Worm (Caenorhabditis elegans) whole organism, early embryonic: ENCODE measurements around the gene spp-27.

Experiments
- aly-1 ChIP-seq: sonication (generic microtip); optimal IDR thresholded peaks from 2 replicates; lab custom pipeline; 2016; ENCODE audit warnings: missing genetic modification characterization, missing compliant biosample characterization
- ama-1 ChIP-seq: fragments of 150-350 bp; optimal IDR thresholded peaks from 2 replicates; lab custom pipeline; 2014
- ceh-36 ChIP-seq: sonication (generic microtip); optimal IDR thresholded peaks from 2 replicates; lab custom pipeline; 2016; ENCODE audit warnings: missing genetic modification characterization, inconsistent platforms, missing compliant biosample characterization
- ets-7 ChIP-seq: sonication (generic microtip); optimal IDR thresholded peaks from 2 replicates; lab custom pipeline; 2016; ENCODE audit warnings: missing genotype, missing genetic modification characterization, missing compliant biosample characterization
- flt-1 ChIP-seq: fragments of 200-800 bp; sonication (Bioruptor generic); IDR thresholded peaks from 2 replicates; pipeline ENCODE4 v1.3.6; 2022; ENCODE audit warnings: missing genetic modification characterization, missing compliant biosample characterization
- hmbx-1 ChIP-seq: sonication (generic microtip); optimal IDR thresholded peaks from 2 replicates; lab custom pipeline; 2016; ENCODE audit warnings: mild to moderate bottlenecking, missing genetic modification characterization, missing compliant biosample characterization
- hmg-4 ChIP-seq: fragments of 200-800 bp; sonication (Bioruptor generic); optimal IDR thresholded peaks from 2 replicates; lab custom pipeline; 2018; ENCODE audit warnings: mild to moderate bottlenecking, missing genetic modification characterization, missing compliant biosample characterization
- hnd-1 ChIP-seq: sonication (generic microtip); optimal IDR thresholded peaks from 2 replicates; lab custom pipeline; 2016; ENCODE audit warnings: missing genetic modification characterization, missing compliant biosample characterization
- sea-1 ChIP-seq: fragments of 200-800 bp; sonication (Bioruptor generic); conservative IDR thresholded peaks from 2 replicates; pipeline ENCODE4 v1.3.6; 2022; ENCODE audit warnings: missing genetic modification characterization, missing compliant biosample characterization
- tbx-11 ChIP-seq: fragments of 200-800 bp; sonication (Bioruptor generic); IDR thresholded peaks from 2 replicates; pipeline ENCODE4 v1.3.6; 2022; ENCODE audit warnings: missing genetic modification characterization, missing compliant biosample characterization
- tbx-37 ChIP-seq: fragments of 200-800 bp; sonication (Bioruptor generic); conservative IDR thresholded peaks from 2 replicates; pipeline ENCODE4 v1.3.6; 2022; ENCODE audit warnings: missing genetic modification reagents, missing genetic modification characterization, missing compliant biosample characterization
- tra-4 ChIP-seq: sonication (generic microtip); optimal IDR thresholded peaks from 2 replicates; lab custom pipeline; 2017; ENCODE audit warnings: missing genetic modification characterization, missing compliant biosample characterization

- TF ChIP-seq ama-1 (lab: Kevin White, UChicago) = no peak
- TF ChIP-seq hnd-1 = no peak
- no peak for TF ChIP-seq hmbx-1
- TF ChIP-seq aly-1 (tag; lab: Kevin White, UChicago) = no peak
- TF ChIP-seq ets-7 (tag; lab: Kevin White, UChicago) = no peak
- TF ChIP-seq ceh-36 (tag; lab: Kevin White, UChicago) = no peak
- no peak for TF ChIP-seq tbx-11 (GFP tag; lab: Robert Waterston, UW)
- no peak for TF ChIP-seq sea-1 (GFP tag; lab: Robert Waterston, UW)
- TF ChIP-seq tra-4 (tag; lab: Kevin White, UChicago) = no peak
- TF ChIP-seq flt-1 (GFP tag; lab: Robert Waterston, UW) = no peak
- TF ChIP-seq hmg-4 = no peak
- no peak for TF ChIP-seq tbx-37 (GFP tag; lab: Robert Waterston, UW)
Measured at ce11 chrV:6565851-6566386, 9.0 kb upstream of the spp-27 start, which contains the start of gene K04A8.1.
